Fruit fly (Drosophila melanogaster) whole organism, prepupa: ENCODE measurements around the gene CG13692.
A peak's percentile ranks its signal among the peaks of the same experiment; 100 is the strongest.

Experiments used
- Blimp-1 ChIP-seq: fragments of 200-800 bp; sonication (Bioruptor generic); optimal IDR thresholded peaks from 3 replicates; lab custom pipeline; 2017; ENCODE audit warnings: missing biosample characterization, missing genetic modification characterization, mild to moderate bottlenecking, moderate library complexity, missing genetic modification reagents
- CG10631 ChIP-seq: fragments of 200-800 bp; sonication (Bioruptor generic); optimal IDR thresholded peaks from 2 replicates; lab custom pipeline; 2016; ENCODE audit warnings: missing biosample characterization, missing genetic modification characterization
- CG10669 ChIP-seq: fragments of 200-800 bp; sonication (Bioruptor generic); optimal IDR thresholded peaks from 3 replicates; lab custom pipeline; 2018; ENCODE audit warnings: missing biosample characterization, mild to moderate bottlenecking, missing genetic modification characterization, moderate library complexity
- CG11294 ChIP-seq: fragments of 200-800 bp; sonication (Bioruptor generic); IDR thresholded peaks from 2 replicates; pipeline ENCODE4 v1.3.6; 2022; ENCODE audit warnings: missing biosample characterization, missing genetic modification characterization
- CG11762 ChIP-seq: fragments of 200-800 bp; sonication (Bioruptor generic); optimal IDR thresholded peaks from 3 replicates; lab custom pipeline; 2016; ENCODE audit warnings: missing biosample characterization, missing genetic modification characterization; ENCODE audit not compliant: insufficient read depth
- CG11902 ChIP-seq: fragments of 200-800 bp; sonication (Bioruptor generic); optimal IDR thresholded peaks from 3 replicates; lab custom pipeline; 2016; ENCODE audit warnings: missing biosample characterization, missing genetic modification characterization
- CG15336 ChIP-seq: fragments of 200-800 bp; sonication (Bioruptor generic); IDR thresholded peaks from 2 replicates; pipeline ENCODE4 v1.3.6; 2022; ENCODE audit warnings: missing biosample characterization, missing genetic modification characterization
- CG1621 ChIP-seq: fragments of 200-800 bp; sonication (Bioruptor generic); optimal IDR thresholded peaks from 3 replicates; lab custom pipeline; 2018; ENCODE audit warnings: missing biosample characterization, mild to moderate bottlenecking, missing genetic modification characterization
- CG16779 ChIP-seq: fragments of 200-800 bp; sonication (Bioruptor generic); optimal IDR thresholded peaks from 3 replicates; lab custom pipeline; 2017; ENCODE audit warnings: missing biosample characterization, mild to moderate bottlenecking, missing genetic modification characterization
- CG31627 ChIP-seq: fragments of 200-800 bp; sonication (Bioruptor generic); optimal IDR thresholded peaks from 3 replicates; lab custom pipeline; 2016; ENCODE audit warnings: missing biosample characterization, missing genetic modification characterization
- CG32006 ChIP-seq: fragments of 200-800 bp; sonication (Bioruptor generic); optimal IDR thresholded peaks from 3 replicates; lab custom pipeline; 2017; ENCODE audit warnings: missing biosample characterization, mild to moderate bottlenecking, missing genetic modification characterization
- CG34406 ChIP-seq: fragments of 200-800 bp; sonication (Bioruptor generic); optimal IDR thresholded peaks from 3 replicates; lab custom pipeline; 2016; ENCODE audit warnings: missing biosample characterization, missing genetic modification characterization
- CG3919 ChIP-seq: fragments of 200-800 bp; sonication (Bioruptor generic); optimal IDR thresholded peaks from 3 replicates; lab custom pipeline; 2016; ENCODE audit warnings: missing biosample characterization, missing genetic modification characterization
- CG4318 ChIP-seq: fragments of 200-800 bp; sonication (Bioruptor generic); optimal IDR thresholded peaks from 3 replicates; lab custom pipeline; 2017; ENCODE audit warnings: missing biosample characterization, mild to moderate bottlenecking, missing genetic modification characterization
- CG6163 ChIP-seq: fragments of 200-800 bp; sonication (Bioruptor generic); IDR thresholded peaks from 3 replicates; pipeline ENCODE4 v1.3.6; 2022; ENCODE audit warnings: missing biosample characterization, missing genetic modification characterization
- CG6276 ChIP-seq: fragments of 200-800 bp; sonication (Bioruptor generic); optimal IDR thresholded peaks from 2 replicates; lab custom pipeline; 2017; ENCODE audit warnings: missing biosample characterization, mild to moderate bottlenecking, missing genetic modification characterization
- CG6792 ChIP-seq: fragments of 200-800 bp; sonication (Bioruptor generic); optimal IDR thresholded peaks from 3 replicates; lab custom pipeline; 2016; ENCODE audit warnings: missing biosample characterization, missing genetic modification characterization
- CG6808 ChIP-seq: fragments of 200-800 bp; sonication (Bioruptor generic); optimal IDR thresholded peaks from 3 replicates; lab custom pipeline; 2017; ENCODE audit warnings: missing biosample characterization, missing genetic modification characterization, mild to moderate bottlenecking, moderate library complexity, missing genetic modification reagents
- CG6854 ChIP-seq: fragments of 200-800 bp; sonication (Bioruptor generic); optimal IDR thresholded peaks from 2 replicates; lab custom pipeline; 2017; ENCODE audit warnings: missing biosample characterization, mild to moderate bottlenecking, missing genetic modification characterization
- CG7368 ChIP-seq: fragments of 200-800 bp; sonication (Bioruptor generic); optimal IDR thresholded peaks from 3 replicates; lab custom pipeline; 2016; ENCODE audit warnings: missing biosample characterization, missing genetic modification characterization
- CG8119 ChIP-seq: fragments of 200-800 bp; sonication (Bioruptor generic); IDR thresholded peaks from 3 replicates; pipeline ENCODE4 v1.3.6; 2022; ENCODE audit warnings: missing biosample characterization, missing genetic modification characterization
- CG8319 ChIP-seq: fragments of 200-800 bp; sonication (Bioruptor generic); optimal IDR thresholded peaks from 3 replicates; lab custom pipeline; 2016; ENCODE audit warnings: missing biosample characterization, missing genetic modification characterization
- CG8632 ChIP-seq: fragments of 200-800 bp; sonication (Bioruptor generic); optimal IDR thresholded peaks from 3 replicates; lab custom pipeline; 2016; ENCODE audit warnings: missing biosample characterization, missing genetic modification characterization
- CG9139 ChIP-seq: fragments of 200-800 bp; sonication (Bioruptor generic); optimal IDR thresholded peaks from 3 replicates; lab custom pipeline; 2017; ENCODE audit warnings: missing biosample characterization, mild to moderate bottlenecking, missing genetic modification characterization
- Eip75B ChIP-seq: fragments of 200-800 bp; sonication (Bioruptor generic); optimal IDR thresholded peaks from 3 replicates; lab custom pipeline; 2016; ENCODE audit warnings: missing biosample characterization, missing genetic modification characterization
- Eip78C ChIP-seq: fragments of 200-800 bp; sonication (Bioruptor generic); peaks from one replicate; lab custom pipeline; 2016; ENCODE audit warnings: missing biosample characterization, missing genetic modification characterization
- Eip93F ChIP-seq: fragments of 200-800 bp; sonication (Bioruptor generic); optimal IDR thresholded peaks from 2 replicates; lab custom pipeline; 2016; ENCODE audit warnings: missing biosample characterization, mild to moderate bottlenecking, missing genetic modification characterization
- Gug ChIP-seq: fragments of 200-800 bp; sonication (Bioruptor generic); IDR thresholded peaks from 2 replicates; pipeline ENCODE4 v1.3.6; 2022; ENCODE audit warnings: missing biosample characterization, missing genetic modification characterization
- Hr4 ChIP-seq: fragments of 200-800 bp; sonication (Bioruptor generic); optimal IDR thresholded peaks from 3 replicates; lab custom pipeline; 2016; ENCODE audit warnings: missing biosample characterization, missing genetic modification characterization
- Lpt ChIP-seq: fragments of 200-800 bp; sonication (Bioruptor generic); optimal IDR thresholded peaks from 3 replicates; lab custom pipeline; 2016; ENCODE audit warnings: missing biosample characterization, missing genetic modification characterization
- Met ChIP-seq: fragments of 200-800 bp; sonication (Bioruptor generic); optimal IDR thresholded peaks from 3 replicates; lab custom pipeline; 2016; ENCODE audit warnings: missing biosample characterization, missing genetic modification characterization
- OdsH ChIP-seq: fragments of 200-800 bp; sonication (Bioruptor generic); optimal IDR thresholded peaks from 3 replicates; lab custom pipeline; 2016; ENCODE audit warnings: missing biosample characterization, missing genetic modification characterization
- Sox102F ChIP-seq: fragments of 200-800 bp; sonication (Bioruptor generic); optimal IDR thresholded peaks from 2 replicates; lab custom pipeline; 2016; ENCODE audit warnings: missing biosample characterization, mild to moderate bottlenecking, missing genetic modification characterization
- Sox14 ChIP-seq: fragments of 200-800 bp; sonication (Bioruptor generic); optimal IDR thresholded peaks from 3 replicates; lab custom pipeline; 2016; ENCODE audit warnings: missing biosample characterization, missing genetic modification characterization
- Sox15 ChIP-seq: fragments of 200-800 bp; sonication (Bioruptor generic); optimal IDR thresholded peaks from 3 replicates; lab custom pipeline; 2016; ENCODE audit warnings: missing biosample characterization, missing genetic modification characterization
- achi ChIP-seq: fragments of 200-800 bp; sonication (Bioruptor generic); optimal IDR thresholded peaks from 3 replicates; lab custom pipeline; 2016; ENCODE audit warnings: missing biosample characterization, missing genetic modification characterization
- acj6 ChIP-seq: fragments of 200-800 bp; sonication (Bioruptor generic); optimal IDR thresholded peaks from 3 replicates; lab custom pipeline; 2016; ENCODE audit warnings: missing biosample characterization, missing genetic modification characterization
- dac ChIP-seq: fragments of 200-800 bp; sonication (Bioruptor generic); optimal IDR thresholded peaks from 2 replicates; lab custom pipeline; 2017; ENCODE audit warnings: missing biosample characterization, mild to moderate bottlenecking, missing genetic modification characterization
- eg ChIP-seq: fragments of 200-800 bp; sonication (Bioruptor generic); IDR thresholded peaks from 3 replicates; pipeline ENCODE4 v1.3.6; 2022; ENCODE audit warnings: missing biosample characterization, missing genetic modification characterization
- esn ChIP-seq: fragments of 200-800 bp; sonication (Bioruptor generic); optimal IDR thresholded peaks from 2 replicates; lab custom pipeline; 2016; ENCODE audit warnings: missing biosample characterization, mild to moderate bottlenecking, missing genetic modification characterization, moderate library complexity
- fd85E ChIP-seq: fragments of 200-800 bp; sonication (Bioruptor generic); optimal IDR thresholded peaks from 3 replicates; lab custom pipeline; 2016; ENCODE audit warnings: missing biosample characterization, missing genetic modification characterization
- fkh ChIP-seq: fragments of 200-800 bp; sonication (Bioruptor generic); optimal IDR thresholded peaks from 3 replicates; lab custom pipeline; 2017; ENCODE audit warnings: missing biosample characterization, mild to moderate bottlenecking, missing genetic modification characterization, moderate library complexity
- net ChIP-seq: fragments of 200-800 bp; sonication (Bioruptor generic); optimal IDR thresholded peaks from 3 replicates; lab custom pipeline; 2016; ENCODE audit warnings: missing biosample characterization, missing genetic modification characterization
- pdm3 ChIP-seq: fragments of 200-800 bp; sonication (Bioruptor generic); optimal IDR thresholded peaks from 3 replicates; lab custom pipeline; 2016; ENCODE audit warnings: missing biosample characterization, missing genetic modification characterization
- salr ChIP-seq, 2 experiments: fragments of 200-800 bp; sonication (Bioruptor generic); optimal IDR thresholded peaks; 3 replicates each; lab custom pipeline; 2016 to 2018; ENCODE audit warnings: missing biosample characterization in 2 of 2, missing genetic modification characterization in 2 of 2, mild to moderate bottlenecking in 1 of 2
- spab ChIP-seq: fragments of 200-800 bp; sonication (Bioruptor generic); optimal IDR thresholded peaks from 2 replicates; lab custom pipeline; 2017; ENCODE audit warnings: missing biosample characterization, mild to moderate bottlenecking, missing genetic modification characterization, missing genetic modification reagents
- ss ChIP-seq, 2 experiments: fragments of 200-800 bp; sonication (Bioruptor generic); optimal IDR thresholded peaks; 2 replicates in 1 of 2; 3 replicates in 1 of 2; lab custom pipeline; 2017 to 2018; ENCODE audit warnings: mild to moderate bottlenecking in 2 of 2, missing biosample characterization in 2 of 2, missing genetic modification characterization in 2 of 2, moderate library complexity in 1 of 2
- svp ChIP-seq: fragments of 200-800 bp; sonication (Bioruptor generic); peaks from one replicate; lab custom pipeline; 2016; ENCODE audit warnings: missing biosample characterization, missing genetic modification characterization
- topi ChIP-seq: fragments of 200-800 bp; sonication (Bioruptor generic); optimal IDR thresholded peaks from 3 replicates; lab custom pipeline; 2016; ENCODE audit warnings: missing biosample characterization, missing genetic modification characterization

The CG13692 gene

DNA sequence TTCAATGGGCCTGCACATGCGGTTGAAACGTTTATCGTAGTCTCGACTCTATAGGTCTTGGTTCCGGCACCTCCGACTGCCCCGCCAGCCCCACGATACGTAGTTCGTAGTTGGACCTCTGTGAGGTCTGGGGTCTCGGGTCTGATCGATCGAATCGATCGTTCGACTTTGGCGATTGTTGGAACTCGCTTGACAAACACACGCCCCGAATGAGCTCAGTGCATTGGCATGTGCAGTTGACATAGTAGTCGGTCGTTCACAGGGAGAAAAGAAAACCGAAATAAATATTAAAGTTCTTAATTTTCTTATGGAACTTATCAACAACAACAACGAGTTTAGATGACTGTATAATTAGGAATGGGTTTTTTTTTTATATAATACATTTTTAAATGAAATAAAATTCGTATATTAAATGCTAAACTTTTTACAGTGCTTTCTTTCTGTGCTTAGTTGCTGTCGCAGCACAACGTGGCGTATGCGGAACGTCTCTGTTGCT lies 13.8 kb downstream of the CG13692 start:
- peak; percentile 92 for TF ChIP-seq CG15336 (GFP tag; lab: Robert Waterston, UW)
- TF ChIP-seq OdsH, result peak; percentile 65
- TF ChIP-seq net (GFP tag; lab: Kevin White, UChicago), result peak; percentile 39
- TF ChIP-seq CG11762 (GFP tag; lab: Kevin White, UChicago), result peak; percentile 31
- no peak for TF ChIP-seq CG11902 (GFP tag; lab: Kevin White, UChicago)
- peak; percentile 41 for TF ChIP-seq CG6792 (GFP tag; lab: Kevin White, UChicago)
- TF ChIP-seq Sox15 (GFP tag; lab: Kevin White, UChicago), result no peak
- TF ChIP-seq CG10631 (GFP tag; lab: Kevin White, UChicago), result peak; percentile 44
- peak; percentile 37 for TF ChIP-seq CG6808 (GFP tag; lab: Kevin White, UChicago)
- peak; percentile 37 for TF ChIP-seq Met
- TF ChIP-seq CG8119 (GFP tag; lab: Robert Waterston, UW), result peak; percentile 84
- no peak for TF ChIP-seq CG1621
- peak; percentile 71 for TF ChIP-seq Hr4 (GFP tag; lab: Kevin White, UChicago)
- TF ChIP-seq acj6 (GFP tag; lab: Kevin White, UChicago), result peak; percentile 61
- peak; percentile 46 for TF ChIP-seq CG4318 (GFP tag; lab: Kevin White, UChicago)
- peak; percentile 25 for TF ChIP-seq CG10669 (GFP tag; lab: Kevin White, UChicago)
- peak; percentile 11 for TF ChIP-seq Sox14 (GFP tag; lab: Kevin White, UChicago)
- peak; percentile 4 for TF ChIP-seq Eip75B (GFP tag; lab: Kevin White, UChicago)
- peak; percentile 2 for TF ChIP-seq spab
- peak; percentile 56 for TF ChIP-seq Lpt (GFP tag; lab: Kevin White, UChicago)
- peak; percentile 6 for TF ChIP-seq CG31627 (GFP tag; lab: Kevin White, UChicago)
- peak; percentile 46 for TF ChIP-seq CG34406 (GFP tag; lab: Kevin White, UChicago)
- peak; percentile 24 for TF ChIP-seq dac
- TF ChIP-seq fkh (GFP tag; lab: Kevin White, UChicago), result no peak
- peak; percentile 34 for TF ChIP-seq CG8319
- TF ChIP-seq Eip93F, result no peak
- peak; percentile 35 for TF ChIP-seq CG11294 (GFP tag; lab: Robert Waterston, UW)
- TF ChIP-seq salr (GFP tag; optimal IDR thresholded peaks at IDR 0.05; lab: Kevin White, UChicago), result peak in 1 of 2 experiments; percentile 19
- TF ChIP-seq pdm3, result peak; percentile 35
- peak; percentile 73 for TF ChIP-seq Gug (GFP tag; lab: Robert Waterston, UW)
- no peak for TF ChIP-seq CG6854
- TF ChIP-seq CG16779, result no peak
- no peak for TF ChIP-seq Blimp-1 (GFP tag; lab: Kevin White, UChicago)
- peak; percentile 60 for TF ChIP-seq CG6276 (GFP tag; lab: Kevin White, UChicago)
- no peak for TF ChIP-seq fd85E (GFP tag; lab: Kevin White, UChicago)
- TF ChIP-seq CG3919 (GFP tag; lab: Kevin White, UChicago), result peak; percentile 59
- TF ChIP-seq CG32006 (GFP tag; lab: Kevin White, UChicago), result peak; percentile 83
- TF ChIP-seq CG7368 (GFP tag; lab: Kevin White, UChicago), result no peak
- peak; percentile 23 for TF ChIP-seq esn (GFP tag; lab: Kevin White, UChicago)
- peak; percentile 79 for TF ChIP-seq svp (GFP tag; lab: Kevin White, UChicago)
- TF ChIP-seq eg (GFP tag; lab: Robert Waterston, UW), result peak; percentile 87
- TF ChIP-seq CG8632 (GFP tag; lab: Kevin White, UChicago), result peak; percentile 34
- TF ChIP-seq achi (GFP tag; lab: Kevin White, UChicago), result peak; percentile 73
- TF ChIP-seq CG6163, result peak; percentile 86
- no peak for TF ChIP-seq CG9139 (GFP tag; lab: Kevin White, UChicago)
- TF ChIP-seq Sox102F (GFP tag; lab: Kevin White, UChicago), result peak; percentile 1
- TF ChIP-seq Eip78C (GFP tag; lab: Kevin White, UChicago), result peak; percentile 82
- peak in 1 of 2 experiments; percentile 1 for TF ChIP-seq ss (GFP tag; optimal IDR thresholded peaks at IDR 0.05; lab: Kevin White, UChicago)
- peak; percentile 25 for TF ChIP-seq topi (GFP tag; lab: Kevin White, UChicago)
